Fruit fly (Drosophila melanogaster) whole organism, wandering third instar larva: ENCODE measurements around the gene CG34398.

Experiments used
- Abd-B ChIP-seq: fragments of >200 bp; optimal IDR thresholded peaks from 2 replicates; lab custom pipeline; 2017; ENCODE audit warnings: missing biosample characterization, missing genetic modification characterization
- CG9705 ChIP-seq: fragments of 200-800 bp; sonication (Bioruptor generic); optimal IDR thresholded peaks from 2 replicates; lab custom pipeline; 2018; ENCODE audit warnings: missing biosample characterization, mild to moderate bottlenecking, missing genetic modification characterization
- CrebA ChIP-seq: fragments of 200-800 bp; sonication (Bioruptor generic); optimal IDR thresholded peaks from 2 replicates; lab custom pipeline; 2016; ENCODE audit warnings: missing biosample characterization, mild to moderate bottlenecking, missing genetic modification characterization, borderline replicate concordance
- HLH106 ChIP-seq: fragments of 200-800 bp; optimal IDR thresholded peaks from 3 replicates; lab custom pipeline; 2019; ENCODE audit warnings: missing biosample characterization, mild to moderate bottlenecking, missing genetic modification characterization, moderate library complexity
- Hnf4 ChIP-seq: fragments of 200-800 bp; sonication (Bioruptor generic); optimal IDR thresholded peaks from 2 replicates; lab custom pipeline; 2016; ENCODE audit warnings: missing biosample characterization, mild to moderate bottlenecking, missing genetic modification characterization
- Hr78 ChIP-seq: fragments of >200 bp; optimal IDR thresholded peaks from 2 replicates; lab custom pipeline; 2017; ENCODE audit warnings: missing biosample characterization, missing genetic modification characterization
- Hr83 ChIP-seq: fragments of 200-300 bp; sonication (Bioruptor generic); optimal IDR thresholded peaks from 2 replicates; lab custom pipeline; 2016; ENCODE audit warnings: missing biosample characterization, mild to moderate bottlenecking, missing genetic modification characterization, moderate library complexity; ENCODE audit not compliant: poor library complexity, severe bottlenecking
- Myc ChIP-seq: fragments of >200 bp; optimal IDR thresholded peaks from 2 replicates; lab custom pipeline; 2017
- N ChIP-seq: fragments of >200 bp; optimal IDR thresholded peaks from 2 replicates; lab custom pipeline; 2018; ENCODE audit warnings: missing biosample characterization, missing external identifiers, missing genetic modification characterization
- OdsH ChIP-seq: fragments of 200-800 bp; sonication (Bioruptor generic); optimal IDR thresholded peaks from 2 replicates; lab custom pipeline; 2016; ENCODE audit warnings: missing biosample characterization, mild to moderate bottlenecking, missing genetic modification characterization
- Sp1 ChIP-seq: fragments of 200-800 bp; sonication (Bioruptor generic); optimal IDR thresholded peaks from 3 replicates; lab custom pipeline; 2019; ENCODE audit warnings: missing biosample characterization, mild to moderate bottlenecking, missing genetic modification characterization, moderate library complexity
- Vsx2 ChIP-seq: fragments of 200-300, 225-300 bp; sonication (Bioruptor generic); optimal IDR thresholded peaks from 2 replicates; lab custom pipeline; 2018; ENCODE audit warnings: missing biosample characterization, missing genetic modification characterization; ENCODE audit not compliant: partially characterized antibody
- br ChIP-seq: fragments of 200-800 bp; sonication (Bioruptor generic); optimal IDR thresholded peaks from 2 replicates; lab custom pipeline; 2016; ENCODE audit warnings: missing biosample characterization, missing genetic modification characterization
- brk ChIP-seq: fragments of 200-800 bp; sonication (Bioruptor generic); optimal IDR thresholded peaks from 2 replicates; lab custom pipeline; 2016; ENCODE audit warnings: missing biosample characterization, mild to moderate bottlenecking, missing genetic modification characterization
- dl ChIP-seq, 2 experiments: fragments of 175-275, 200-275 bp in 1 of 2; fragments of 200-275 bp in 1 of 2; sonication (Bioruptor generic); optimal IDR thresholded peaks; lab custom pipeline; 2018; ENCODE audit warnings: mild to moderate bottlenecking in 2 of 2, missing biosample characterization in 2 of 2, missing genetic modification characterization in 2 of 2, moderate library complexity in 2 of 2; ENCODE audit not compliant: partially characterized antibody in 2 of 2, insufficient read depth in 1 of 2
- dmrt93B ChIP-seq: fragments of 200-800 bp; sonication (Bioruptor generic); optimal IDR thresholded peaks from 2 replicates; lab custom pipeline; 2018; ENCODE audit warnings: missing biosample characterization, mild to moderate bottlenecking, missing genetic modification characterization
- ey ChIP-seq: fragments of 200-800 bp; sonication (Bioruptor generic); optimal IDR thresholded peaks from 2 replicates; lab custom pipeline; 2016; ENCODE audit warnings: missing biosample characterization, missing genetic modification characterization
- foxo ChIP-seq, 2 experiments: fragments of 200-800 bp; sonication (Bioruptor generic); optimal IDR thresholded peaks; 2 replicates in 1 of 2; 3 replicates in 1 of 2; lab custom pipeline; 2016 to 2017; ENCODE audit warnings: missing biosample characterization in 2 of 2, missing genetic modification characterization in 2 of 2
- fru ChIP-seq: fragments of 200-800 bp; sonication (Bioruptor generic); optimal IDR thresholded peaks from 3 replicates; lab custom pipeline; 2016; ENCODE audit warnings: missing biosample characterization, mild to moderate bottlenecking, missing genetic modification characterization
- h ChIP-seq: fragments of 200-800 bp; sonication (Bioruptor generic); optimal IDR thresholded peaks from 3 replicates; lab custom pipeline; 2016; ENCODE audit warnings: missing biosample characterization, mild to moderate bottlenecking, missing genetic modification characterization
- lola ChIP-seq: fragments of >200 bp; optimal IDR thresholded peaks from 2 replicates; lab custom pipeline; 2017; ENCODE audit warnings: missing biosample characterization, missing genetic modification characterization
- pan ChIP-seq: fragments of >200 bp; optimal IDR thresholded peaks from 2 replicates; lab custom pipeline; 2017
- psq ChIP-seq: fragments of 200-800 bp; sonication (Bioruptor generic); optimal IDR thresholded peaks from 3 replicates; lab custom pipeline; 2017; ENCODE audit warnings: missing biosample characterization, mild to moderate bottlenecking, missing genetic modification characterization, moderate library complexity
- rgr ChIP-seq: fragments of 200-800 bp; sonication (Bioruptor generic); optimal IDR thresholded peaks from 3 replicates; lab custom pipeline; 2016; ENCODE audit warnings: missing biosample characterization, mild to moderate bottlenecking, missing genetic modification characterization
- sage ChIP-seq: fragments of 200-800 bp; sonication (Bioruptor generic); optimal IDR thresholded peaks from 2 replicates; lab custom pipeline; 2016; ENCODE audit warnings: missing biosample characterization, mild to moderate bottlenecking, missing genetic modification characterization
- tai ChIP-seq: sonication (Bioruptor generic); optimal IDR thresholded peaks from 2 replicates; lab custom pipeline; 2016; ENCODE audit warnings: missing biosample characterization, missing genetic modification characterization
- usp ChIP-seq: fragments of >200 bp; optimal IDR thresholded peaks from 2 replicates; lab custom pipeline; 2017; ENCODE audit warnings: missing biosample characterization, missing genetic modification characterization
- woc ChIP-seq: sonication (Bioruptor generic); optimal IDR thresholded peaks from 2 replicates; lab custom pipeline; 2016; ENCODE audit warnings: missing biosample characterization, mild to moderate bottlenecking, missing genetic modification characterization

The CG34398 gene

DNA sequence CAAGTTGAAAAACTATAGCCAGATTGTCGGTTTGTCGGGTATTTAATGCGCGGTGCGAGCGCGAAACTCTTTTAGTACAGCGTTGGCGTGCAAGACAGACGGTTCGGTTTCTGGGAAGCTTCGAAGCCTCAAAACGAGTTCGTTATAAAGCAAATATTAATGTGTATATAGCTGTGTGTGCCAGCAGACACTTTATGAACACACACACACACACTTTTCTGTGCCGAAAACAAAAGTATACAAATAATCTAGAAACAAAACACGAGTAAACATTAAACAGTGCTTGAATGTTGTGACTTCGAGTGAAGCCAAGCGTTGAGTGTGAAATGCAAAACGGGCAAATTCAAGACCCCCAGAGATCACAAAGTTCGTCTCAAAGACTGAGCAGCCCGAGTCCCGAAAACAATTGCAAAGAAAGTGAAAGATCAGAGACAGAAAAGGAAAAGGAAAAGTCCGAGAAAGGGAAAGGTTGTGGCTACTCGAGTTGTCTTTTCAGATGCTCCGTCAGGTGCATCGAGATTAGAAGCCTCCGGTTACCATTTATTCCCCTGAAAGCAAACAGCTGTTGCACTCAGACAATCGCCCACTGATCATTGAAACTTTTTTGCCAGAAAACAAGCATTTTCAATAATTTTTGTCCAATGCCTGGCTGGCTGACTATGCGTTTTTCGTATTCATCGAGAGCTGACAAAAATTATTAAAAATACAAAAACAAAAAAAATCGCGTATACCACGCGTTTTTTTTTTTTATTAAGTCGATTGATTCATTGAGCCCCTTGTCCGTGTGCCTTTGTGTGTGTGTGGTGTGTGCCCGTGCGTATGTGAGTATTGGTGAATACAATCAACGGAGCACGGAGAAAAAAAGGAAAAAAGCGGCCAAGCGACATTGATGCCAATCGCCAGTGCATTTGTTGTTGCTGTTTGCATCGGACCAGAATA, at the start of gene CG34398:
Gene CG34398, plus strand, starts transcription at position 73 of the 939 bp plus-strand sequence.
- TF ChIP-seq tai (GFP tag; lab: Kevin White, UChicago), result no peak
- peak; percentile 53 for TF ChIP-seq Hr83 (GFP tag; lab: Kevin White, UChicago)
- peak; percentile 3 for TF ChIP-seq woc (GFP tag; lab: Kevin White, UChicago)
- TF ChIP-seq Vsx2 (GFP tag; lab: Kevin White, UChicago), result peak; percentile 18
- TF ChIP-seq OdsH (GFP tag; lab: Kevin White, UChicago), result no peak
- no peak for TF ChIP-seq Hnf4 (GFP tag; lab: Kevin White, UChicago)
- peak; percentile 58 for TF ChIP-seq sage (GFP tag; lab: Kevin White, UChicago)

dm6 chr2L:8849170-8849569, 49.4 kb upstream of the CG34398 start:
- TF ChIP-seq psq (GFP tag; lab: Kevin White, UChicago) (no peak), HLH106 (tag; lab: Kevin White, UChicago) (no peak), br (GFP tag; lab: Kevin White, UChicago) (no peak), brk (no peak), Sp1 (GFP tag; lab: Kevin White, UChicago) (no peak), dmrt93B (GFP tag; lab: Kevin White, UChicago) (no peak), pan (lab: Kevin White, UChicago) (no peak)

- TF ChIP-seq pan (lab: Kevin White, UChicago), result no peak
- no peak for TF ChIP-seq Myc
- no peak for TF ChIP-seq Hr78 (GFP tag; lab: Kevin White, UChicago)
- no peak for TF ChIP-seq dl (GFP tag; optimal IDR thresholded peaks at IDR 0.05; lab: Kevin White, UChicago; ENCODE audit: insufficient read depth in 1 of 2, partially characterized antibody in 2 of 2)
- TF ChIP-seq Abd-B (GFP tag; lab: Kevin White, UChicago), result no peak
- no peak for TF ChIP-seq usp (GFP tag; lab: Kevin White, UChicago)
- no peak for TF ChIP-seq lola (GFP tag; lab: Kevin White, UChicago)
- TF ChIP-seq Vsx2 (GFP tag; lab: Kevin White, UChicago), result no peak
Measured at dm6 chr2L:8851061-8851460, 47.5 kb upstream of the CG34398 start.

DNA sequence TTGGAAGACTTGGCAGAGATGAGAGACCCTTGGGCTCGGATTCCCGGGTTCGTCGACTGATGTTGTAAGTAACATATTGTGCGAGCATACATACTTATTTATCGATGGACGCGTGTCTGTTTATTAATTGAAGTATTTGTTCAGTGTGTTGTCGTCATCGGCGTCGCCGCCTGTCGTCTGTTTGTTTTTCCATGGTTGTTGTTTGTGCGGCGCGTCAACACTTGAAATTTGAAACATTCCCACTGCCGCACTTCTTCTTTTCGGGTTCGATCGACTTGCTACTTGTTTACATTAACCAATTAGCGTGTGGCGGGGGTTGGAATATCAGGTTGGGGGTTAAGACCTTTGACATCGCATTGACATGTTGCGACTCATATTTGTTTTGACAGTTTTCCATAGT, 46.4 kb upstream of the CG34398 start:
- TF ChIP-seq dl (GFP tag; optimal IDR thresholded peaks at IDR 0.05; lab: Kevin White, UChicago; ENCODE audit: insufficient read depth in 1 of 2, partially characterized antibody in 2 of 2) (no peak), rgr (peak; percentile 32), h (peak; percentile 35), foxo (GFP tag; optimal IDR thresholded peaks at IDR 0.05; lab: Kevin White, UChicago) (peak in 1 of 2 experiments; percentile 9)
- TF ChIP-seq, all 38 proteins: peak for 3

- TF ChIP-seq foxo (GFP tag; optimal IDR thresholded peaks at IDR 0.05; lab: Kevin White, UChicago), result peak in 1 of 2 experiments; percentile 65
- no peak for TF ChIP-seq Abd-B (GFP tag; lab: Kevin White, UChicago)
- peak; percentile 5 for TF ChIP-seq brk
- no peak for TF ChIP-seq N (GFP tag; lab: Kevin White, UChicago)
- TF ChIP-seq fru (GFP tag; lab: Kevin White, UChicago), result peak; percentile 67
- peak; percentile 73 for TF ChIP-seq h
- no peak for TF ChIP-seq CrebA
- TF ChIP-seq rgr, result peak; percentile 9
- TF ChIP-seq Sp1 (GFP tag; lab: Kevin White, UChicago), result peak; percentile 14
- peak; percentile 65 for TF ChIP-seq ey (GFP tag; lab: Kevin White, UChicago)
- TF ChIP-seq psq (GFP tag; lab: Kevin White, UChicago), result peak; percentile 31
- TF ChIP-seq HLH106 (tag; lab: Kevin White, UChicago), result peak; percentile 69
- TF ChIP-seq CG9705 (GFP tag; lab: Kevin White, UChicago), result no peak
- TF ChIP-seq dmrt93B (GFP tag; lab: Kevin White, UChicago), result peak; percentile 30
- peak; percentile 56 for TF ChIP-seq woc (GFP tag; lab: Kevin White, UChicago)
- TF ChIP-seq, all 38 proteins: peak for 11
Measured at dm6 chr2L:8855482-8855881, 43.1 kb upstream of the CG34398 start.
